Worm (Caenorhabditis elegans) whole organism, young adult: ENCODE measurements around the gene clc-20.

Experiments used
- Y53G8AR.9 ChIP-seq: fragments of 200-800 bp; sonication (Bioruptor generic); conservative IDR thresholded peaks from 2 replicates; pipeline ENCODE4 v1.3.6; 2022; ENCODE audit warnings: missing genetic modification reagents, missing genetic modification characterization, missing compliant biosample characterization
- Y67H2A.10 ChIP-seq: fragments of 200-800 bp; sonication (Bioruptor generic); conservative IDR thresholded peaks from 2 replicates; pipeline ENCODE4 v1.3.6; 2022; ENCODE audit warnings: missing genetic modification reagents, missing genetic modification characterization, missing compliant biosample characterization
- ama-1 ChIP-seq, 3 experiments: fragments of 150-350 bp in 1 of 3; sonication (generic microtip) in 2 of 3; optimal IDR thresholded peaks; 2 replicates each; lab custom pipeline; 2014 to 2018; ENCODE audit warnings: missing biosample characterization in 2 of 3, missing genetic modification characterization in 2 of 3, missing genetic modification reagents in 2 of 3
- atf-7 ChIP-seq: sonication (generic microtip); optimal IDR thresholded peaks from 2 replicates; lab custom pipeline; 2017; ENCODE audit warnings: mild to moderate bottlenecking, missing genetic modification characterization, missing compliant biosample characterization
- attf-5 ChIP-seq: fragments of 200-800 bp; sonication (Bioruptor generic); optimal IDR thresholded peaks from 2 replicates; lab custom pipeline; 2018; ENCODE audit warnings: mild to moderate bottlenecking, missing genetic modification characterization, missing compliant biosample characterization
- ceh-79 ChIP-seq: sonication (generic microtip); optimal IDR thresholded peaks from 2 replicates; lab custom pipeline; 2017; ENCODE audit warnings: mild to moderate bottlenecking, missing genetic modification characterization, missing compliant biosample characterization
- egl-18 ChIP-seq: fragments of 200-800 bp; sonication (Bioruptor generic); IDR thresholded peaks from 2 replicates; pipeline ENCODE4 v1.3.6; 2022; ENCODE audit warnings: missing genetic modification reagents, missing genetic modification characterization, missing compliant biosample characterization
- him-1 ChIP-seq: sonication (generic microtip); optimal IDR thresholded peaks from 2 replicates; lab custom pipeline; 2016; ENCODE audit warnings: missing genotype, missing genetic modification reagents, missing genetic modification characterization, missing compliant biosample characterization
- hmg-20 ChIP-seq: fragments of 200-800 bp; sonication (Bioruptor generic); IDR thresholded peaks from 2 replicates; pipeline ENCODE4 v1.3.6; 2022; ENCODE audit warnings: missing genetic modification reagents, missing genetic modification characterization, missing compliant biosample characterization
- snpc-3.4 ChIP-seq: sonication (generic microtip); optimal IDR thresholded peaks from 2 replicates; lab custom pipeline; 2017; ENCODE audit warnings: missing genetic modification characterization, mild to moderate bottlenecking, missing compliant biosample characterization, antibody characterized with exemption, moderate library complexity, missing genotype, missing genetic modification reagents

DNA sequence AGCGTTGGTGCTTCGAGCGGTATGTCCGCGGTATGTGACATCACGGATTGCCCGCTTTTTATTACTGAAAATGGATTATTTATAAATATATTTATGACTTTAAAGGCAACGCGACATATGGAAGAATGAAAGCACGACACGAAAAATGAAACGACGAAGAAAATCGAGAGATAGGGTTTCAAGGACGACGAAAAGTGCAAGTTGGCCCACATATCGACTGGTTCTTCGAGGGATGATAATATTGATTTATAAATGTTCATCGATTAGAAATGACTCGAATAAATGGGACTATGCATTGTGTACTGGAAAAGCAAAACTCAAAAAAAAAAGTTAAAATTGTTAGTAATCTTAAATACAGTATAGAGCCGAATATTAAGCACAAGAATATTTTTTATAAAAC, 14.3 kb downstream of the clc-20 start, which contains the start of gene zer-1:
- no peak for TF ChIP-seq ama-1 (optimal IDR thresholded peaks at IDR 0.05; lab: Kevin White, UChicago)
- TF ChIP-seq ama-1 (GFP tag; optimal IDR thresholded peaks at IDR 0.05; lab: Kevin White, UChicago) = no peak
- no peak for TF ChIP-seq him-1
- no peak for TF ChIP-seq ceh-79 (tag; lab: Kevin White, UChicago)
- TF ChIP-seq attf-5 (GFP tag; lab: Kevin White, UChicago) = no peak
- no peak for TF ChIP-seq Y67H2A.10
- TF ChIP-seq snpc-3.4 = no peak
- TF ChIP-seq egl-18 (GFP tag; lab: Robert Waterston, UW) = no peak
- no peak for TF ChIP-seq hmg-20
- no peak for TF ChIP-seq atf-7
- TF ChIP-seq Y53G8AR.9 (GFP tag; lab: Robert Waterston, UW) = no peak
